Fruit fly (Drosophila melanogaster) whole organism, prepupa: ENCODE results near the gene CG31921.

Experiments
- Blimp-1 ChIP-seq: fragments of 200-800 bp; sonication (Bioruptor generic); optimal IDR thresholded peaks from 3 replicates; lab custom pipeline; 2017; ENCODE audit warnings: missing biosample characterization, missing genetic modification characterization, mild to moderate bottlenecking, moderate library complexity, missing genetic modification reagents
- CG10631 ChIP-seq: fragments of 200-800 bp; sonication (Bioruptor generic); optimal IDR thresholded peaks from 2 replicates; lab custom pipeline; 2016; ENCODE audit warnings: missing biosample characterization, missing genetic modification characterization
- CG10669 ChIP-seq: fragments of 200-800 bp; sonication (Bioruptor generic); optimal IDR thresholded peaks from 3 replicates; lab custom pipeline; 2018; ENCODE audit warnings: missing biosample characterization, mild to moderate bottlenecking, missing genetic modification characterization, moderate library complexity
- CG11294 ChIP-seq: fragments of 200-800 bp; sonication (Bioruptor generic); IDR thresholded peaks from 2 replicates; pipeline ENCODE4 v1.3.6; 2022; ENCODE audit warnings: missing biosample characterization, missing genetic modification characterization
- CG11762 ChIP-seq: fragments of 200-800 bp; sonication (Bioruptor generic); optimal IDR thresholded peaks from 3 replicates; lab custom pipeline; 2016; ENCODE audit warnings: missing biosample characterization, missing genetic modification characterization; ENCODE audit not compliant: insufficient read depth
- CG11902 ChIP-seq: fragments of 200-800 bp; sonication (Bioruptor generic); optimal IDR thresholded peaks from 3 replicates; lab custom pipeline; 2016; ENCODE audit warnings: missing biosample characterization, missing genetic modification characterization
- CG15336 ChIP-seq: fragments of 200-800 bp; sonication (Bioruptor generic); IDR thresholded peaks from 2 replicates; pipeline ENCODE4 v1.3.6; 2022; ENCODE audit warnings: missing biosample characterization, missing genetic modification characterization
- CG1621 ChIP-seq: fragments of 200-800 bp; sonication (Bioruptor generic); optimal IDR thresholded peaks from 3 replicates; lab custom pipeline; 2018; ENCODE audit warnings: missing biosample characterization, mild to moderate bottlenecking, missing genetic modification characterization
- CG16779 ChIP-seq: fragments of 200-800 bp; sonication (Bioruptor generic); optimal IDR thresholded peaks from 3 replicates; lab custom pipeline; 2017; ENCODE audit warnings: missing biosample characterization, mild to moderate bottlenecking, missing genetic modification characterization
- CG3032 ChIP-seq: fragments of 200-800 bp; optimal IDR thresholded peaks from 2 replicates; lab custom pipeline; 2019; ENCODE audit warnings: missing biosample characterization, mild to moderate bottlenecking, missing genetic modification characterization, moderate library complexity
- CG31627 ChIP-seq: fragments of 200-800 bp; sonication (Bioruptor generic); optimal IDR thresholded peaks from 3 replicates; lab custom pipeline; 2016; ENCODE audit warnings: missing biosample characterization, missing genetic modification characterization
- CG32006 ChIP-seq: fragments of 200-800 bp; sonication (Bioruptor generic); optimal IDR thresholded peaks from 3 replicates; lab custom pipeline; 2017; ENCODE audit warnings: missing biosample characterization, mild to moderate bottlenecking, missing genetic modification characterization
- CG34406 ChIP-seq: fragments of 200-800 bp; sonication (Bioruptor generic); optimal IDR thresholded peaks from 3 replicates; lab custom pipeline; 2016; ENCODE audit warnings: missing biosample characterization, missing genetic modification characterization
- CG3919 ChIP-seq: fragments of 200-800 bp; sonication (Bioruptor generic); optimal IDR thresholded peaks from 3 replicates; lab custom pipeline; 2016; ENCODE audit warnings: missing biosample characterization, missing genetic modification characterization
- CG4318 ChIP-seq: fragments of 200-800 bp; sonication (Bioruptor generic); optimal IDR thresholded peaks from 3 replicates; lab custom pipeline; 2017; ENCODE audit warnings: missing biosample characterization, mild to moderate bottlenecking, missing genetic modification characterization
- CG6163 ChIP-seq: fragments of 200-800 bp; sonication (Bioruptor generic); IDR thresholded peaks from 3 replicates; pipeline ENCODE4 v1.3.6; 2022; ENCODE audit warnings: missing biosample characterization, missing genetic modification characterization
- CG6276 ChIP-seq: fragments of 200-800 bp; sonication (Bioruptor generic); optimal IDR thresholded peaks from 2 replicates; lab custom pipeline; 2017; ENCODE audit warnings: missing biosample characterization, mild to moderate bottlenecking, missing genetic modification characterization
- CG6808 ChIP-seq: fragments of 200-800 bp; sonication (Bioruptor generic); optimal IDR thresholded peaks from 3 replicates; lab custom pipeline; 2017; ENCODE audit warnings: missing biosample characterization, missing genetic modification characterization, mild to moderate bottlenecking, moderate library complexity, missing genetic modification reagents
- CG8119 ChIP-seq: fragments of 200-800 bp; sonication (Bioruptor generic); IDR thresholded peaks from 3 replicates; pipeline ENCODE4 v1.3.6; 2022; ENCODE audit warnings: missing biosample characterization, missing genetic modification characterization
- CG8319 ChIP-seq: fragments of 200-800 bp; sonication (Bioruptor generic); optimal IDR thresholded peaks from 3 replicates; lab custom pipeline; 2016; ENCODE audit warnings: missing biosample characterization, missing genetic modification characterization
- CG8632 ChIP-seq: fragments of 200-800 bp; sonication (Bioruptor generic); optimal IDR thresholded peaks from 3 replicates; lab custom pipeline; 2016; ENCODE audit warnings: missing biosample characterization, missing genetic modification characterization
- CG9139 ChIP-seq: fragments of 200-800 bp; sonication (Bioruptor generic); optimal IDR thresholded peaks from 3 replicates; lab custom pipeline; 2017; ENCODE audit warnings: missing biosample characterization, mild to moderate bottlenecking, missing genetic modification characterization
- Eip75B ChIP-seq: fragments of 200-800 bp; sonication (Bioruptor generic); optimal IDR thresholded peaks from 3 replicates; lab custom pipeline; 2016; ENCODE audit warnings: missing biosample characterization, missing genetic modification characterization
- Eip78C ChIP-seq: fragments of 200-800 bp; sonication (Bioruptor generic); peaks from one replicate; lab custom pipeline; 2016; ENCODE audit warnings: missing biosample characterization, missing genetic modification characterization
- Eip93F ChIP-seq: fragments of 200-800 bp; sonication (Bioruptor generic); optimal IDR thresholded peaks from 2 replicates; lab custom pipeline; 2016; ENCODE audit warnings: missing biosample characterization, mild to moderate bottlenecking, missing genetic modification characterization
- Ets21C ChIP-seq: fragments of 200-800 bp; sonication (Bioruptor generic); optimal IDR thresholded peaks from 3 replicates; lab custom pipeline; 2016; ENCODE audit warnings: missing biosample characterization, missing genetic modification characterization
- Ets96B ChIP-seq: fragments of 200-800 bp; optimal IDR thresholded peaks from 2 replicates; lab custom pipeline; 2019; ENCODE audit warnings: missing biosample characterization, mild to moderate bottlenecking, missing genetic modification characterization, moderate library complexity
- Gug ChIP-seq: fragments of 200-800 bp; sonication (Bioruptor generic); IDR thresholded peaks from 2 replicates; pipeline ENCODE4 v1.3.6; 2022; ENCODE audit warnings: missing biosample characterization, missing genetic modification characterization
- Hr38 ChIP-seq: sonication (Bioruptor generic); optimal IDR thresholded peaks from 2 replicates; lab custom pipeline; 2016; ENCODE audit warnings: missing biosample characterization, missing genetic modification characterization
- Hr39 ChIP-seq: fragments of 200-800 bp; sonication (Bioruptor generic); optimal IDR thresholded peaks from 2 replicates; lab custom pipeline; 2016; ENCODE audit warnings: missing biosample characterization, missing genetic modification characterization
- Met ChIP-seq: fragments of 200-800 bp; sonication (Bioruptor generic); optimal IDR thresholded peaks from 3 replicates; lab custom pipeline; 2016; ENCODE audit warnings: missing biosample characterization, missing genetic modification characterization
- OdsH ChIP-seq: fragments of 200-800 bp; sonication (Bioruptor generic); optimal IDR thresholded peaks from 3 replicates; lab custom pipeline; 2016; ENCODE audit warnings: missing biosample characterization, missing genetic modification characterization
- Smox ChIP-seq: fragments of 200-800 bp; sonication (Bioruptor generic); optimal IDR thresholded peaks from 3 replicates; lab custom pipeline; 2016; ENCODE audit warnings: missing biosample characterization, missing genetic modification characterization
- Sox102F ChIP-seq: fragments of 200-800 bp; sonication (Bioruptor generic); optimal IDR thresholded peaks from 2 replicates; lab custom pipeline; 2016; ENCODE audit warnings: missing biosample characterization, mild to moderate bottlenecking, missing genetic modification characterization
- Sox14 ChIP-seq: fragments of 200-800 bp; sonication (Bioruptor generic); optimal IDR thresholded peaks from 3 replicates; lab custom pipeline; 2016; ENCODE audit warnings: missing biosample characterization, missing genetic modification characterization
- Sox15 ChIP-seq: fragments of 200-800 bp; sonication (Bioruptor generic); optimal IDR thresholded peaks from 3 replicates; lab custom pipeline; 2016; ENCODE audit warnings: missing biosample characterization, missing genetic modification characterization
- achi ChIP-seq: fragments of 200-800 bp; sonication (Bioruptor generic); optimal IDR thresholded peaks from 3 replicates; lab custom pipeline; 2016; ENCODE audit warnings: missing biosample characterization, missing genetic modification characterization
- cyc ChIP-seq: fragments of 200-800 bp; sonication (Bioruptor generic); optimal IDR thresholded peaks from 3 replicates; lab custom pipeline; 2016; ENCODE audit warnings: missing biosample characterization, missing genetic modification characterization
- dac ChIP-seq: fragments of 200-800 bp; sonication (Bioruptor generic); optimal IDR thresholded peaks from 2 replicates; lab custom pipeline; 2017; ENCODE audit warnings: missing biosample characterization, mild to moderate bottlenecking, missing genetic modification characterization
- dsx ChIP-seq: fragments of 200-800 bp; optimal IDR thresholded peaks from 3 replicates; lab custom pipeline; 2019; ENCODE audit warnings: missing biosample characterization, mild to moderate bottlenecking, missing genetic modification characterization, moderate library complexity; ENCODE audit not compliant: poor library complexity, severe bottlenecking
- fd59A ChIP-seq: fragments of 200-800 bp; sonication (Bioruptor generic); optimal IDR thresholded peaks from 2 replicates; lab custom pipeline; 2017; ENCODE audit warnings: missing biosample characterization, mild to moderate bottlenecking, missing genetic modification characterization, missing genetic modification reagents
- fd85E ChIP-seq: fragments of 200-800 bp; sonication (Bioruptor generic); optimal IDR thresholded peaks from 3 replicates; lab custom pipeline; 2016; ENCODE audit warnings: missing biosample characterization, missing genetic modification characterization
- fkh ChIP-seq: fragments of 200-800 bp; sonication (Bioruptor generic); optimal IDR thresholded peaks from 3 replicates; lab custom pipeline; 2017; ENCODE audit warnings: missing biosample characterization, mild to moderate bottlenecking, missing genetic modification characterization, moderate library complexity
- pdm3 ChIP-seq: fragments of 200-800 bp; sonication (Bioruptor generic); optimal IDR thresholded peaks from 3 replicates; lab custom pipeline; 2016; ENCODE audit warnings: missing biosample characterization, missing genetic modification characterization
- salr ChIP-seq, 2 experiments: fragments of 200-800 bp; sonication (Bioruptor generic); optimal IDR thresholded peaks; 3 replicates each; lab custom pipeline; 2016 to 2018; ENCODE audit warnings: missing biosample characterization in 2 of 2, missing genetic modification characterization in 2 of 2, mild to moderate bottlenecking in 1 of 2
- spab ChIP-seq: fragments of 200-800 bp; sonication (Bioruptor generic); optimal IDR thresholded peaks from 2 replicates; lab custom pipeline; 2017; ENCODE audit warnings: missing biosample characterization, mild to moderate bottlenecking, missing genetic modification characterization, missing genetic modification reagents
- ss ChIP-seq, 2 experiments: fragments of 200-800 bp; sonication (Bioruptor generic); optimal IDR thresholded peaks; 2 replicates in 1 of 2; 3 replicates in 1 of 2; lab custom pipeline; 2017 to 2018; ENCODE audit warnings: mild to moderate bottlenecking in 2 of 2, missing biosample characterization in 2 of 2, missing genetic modification characterization in 2 of 2, moderate library complexity in 1 of 2
- svp ChIP-seq: fragments of 200-800 bp; sonication (Bioruptor generic); peaks from one replicate; lab custom pipeline; 2016; ENCODE audit warnings: missing biosample characterization, missing genetic modification characterization
- topi ChIP-seq: fragments of 200-800 bp; sonication (Bioruptor generic); optimal IDR thresholded peaks from 3 replicates; lab custom pipeline; 2016; ENCODE audit warnings: missing biosample characterization, missing genetic modification characterization
- vri ChIP-seq: fragments of 200-800 bp; sonication (Bioruptor generic); optimal IDR thresholded peaks from 3 replicates; lab custom pipeline; 2016; ENCODE audit warnings: missing biosample characterization, mild to moderate bottlenecking, missing genetic modification characterization

CG31921 gene

dm6 chr2L:297480-298284 lies 34.5 kb downstream of the CG31921 start, which contains the start of gene Pi3K21B:
Pi3K21B (plus strand) TSS chr2L:297880.
- peak; percentile 93 for TF ChIP-seq cyc (GFP tag; lab: Kevin White, UChicago)
- TF ChIP-seq Smox (GFP tag; lab: Kevin White, UChicago), result peak; percentile 84
- TF ChIP-seq achi, result peak; percentile 89
- peak; percentile 86 for TF ChIP-seq topi (GFP tag; lab: Kevin White, UChicago)
- TF ChIP-seq CG11762 (GFP tag; lab: Kevin White, UChicago), result peak; percentile 75
- peak; percentile 87 for TF ChIP-seq CG11902 (GFP tag; lab: Kevin White, UChicago)
- TF ChIP-seq fkh (GFP tag; lab: Kevin White, UChicago), result peak; percentile 51
- TF ChIP-seq fd85E (GFP tag; lab: Kevin White, UChicago), result peak; percentile 76
- TF ChIP-seq CG9139 (GFP tag; lab: Kevin White, UChicago), result peak; percentile 61
- peak; percentile 57 for TF ChIP-seq Blimp-1 (GFP tag; lab: Kevin White, UChicago)
- peak; percentile 75 for TF ChIP-seq Eip93F (GFP tag; lab: Kevin White, UChicago)
- TF ChIP-seq CG15336 (GFP tag; lab: Robert Waterston, UW), result peak; percentile 80
- no peak for TF ChIP-seq CG6276 (GFP tag; lab: Kevin White, UChicago)
- no peak for TF ChIP-seq CG4318 (GFP tag; lab: Kevin White, UChicago)
- TF ChIP-seq Sox14 (GFP tag; lab: Kevin White, UChicago), result peak; percentile 88
- peak; percentile 93 for TF ChIP-seq CG3919 (GFP tag; lab: Kevin White, UChicago)
- TF ChIP-seq vri (GFP tag; lab: Kevin White, UChicago), result peak; percentile 90
- peak; percentile 90 for TF ChIP-seq Sox15 (GFP tag; lab: Kevin White, UChicago)
- peak; percentile 88 for TF ChIP-seq CG3032
- TF ChIP-seq CG16779 (tag; lab: Kevin White, UChicago), result peak; percentile 38
- TF ChIP-seq salr (GFP tag; optimal IDR thresholded peaks at IDR 0.05; lab: Kevin White, UChicago), result peak; percentile 56 to 87
- peak; percentile 52 for TF ChIP-seq Gug (GFP tag; lab: Robert Waterston, UW)
- TF ChIP-seq Ets96B (tag; lab: Kevin White, UChicago), result peak; percentile 87
- TF ChIP-seq CG1621 (tag; lab: Kevin White, UChicago), result peak; percentile 67
- peak; percentile 79 for TF ChIP-seq dac (GFP tag; lab: Kevin White, UChicago)
- TF ChIP-seq CG6808 (GFP tag; lab: Kevin White, UChicago), result peak; percentile 79
- peak; percentile 92 for TF ChIP-seq CG8119 (GFP tag; lab: Robert Waterston, UW)
- TF ChIP-seq Ets21C (GFP tag; lab: Kevin White, UChicago), result peak; percentile 84
- peak; percentile 76 for TF ChIP-seq Hr38
- TF ChIP-seq OdsH (GFP tag; lab: Kevin White, UChicago), result peak; percentile 94
- TF ChIP-seq CG8632, result peak; percentile 85
- TF ChIP-seq Sox102F, result peak; percentile 84
- TF ChIP-seq pdm3 (GFP tag; lab: Kevin White, UChicago), result peak; percentile 89
- peak; percentile 93 for TF ChIP-seq CG31627 (GFP tag; lab: Kevin White, UChicago)
- TF ChIP-seq Eip78C (GFP tag; lab: Kevin White, UChicago), result peak; percentile 95
- TF ChIP-seq CG8319 (GFP tag; lab: Kevin White, UChicago), result peak; percentile 83
- TF ChIP-seq spab (GFP tag; lab: Kevin White, UChicago), result peak; percentile 60
- TF ChIP-seq CG11294, result peak; percentile 67; the same call in 1 of the 2 replicates
- peak; percentile 87 for TF ChIP-seq Met
- peak; percentile 47 to 80 for TF ChIP-seq ss (GFP tag; optimal IDR thresholded peaks at IDR 0.05; lab: Kevin White, UChicago)
- peak; percentile 88; the same call in 2 of the 3 replicates for TF ChIP-seq CG6163 (GFP tag; lab: Robert Waterston, UW)
- peak; percentile 80 for TF ChIP-seq CG10669 (GFP tag; lab: Kevin White, UChicago)
- TF ChIP-seq CG34406, result peak; percentile 91
- TF ChIP-seq Hr39, result peak; percentile 89
- peak; percentile 93 for TF ChIP-seq CG10631
- TF ChIP-seq dsx (GFP tag; lab: Kevin White, UChicago), result peak; percentile 74
- TF ChIP-seq svp (GFP tag; lab: Kevin White, UChicago), result peak; percentile 94
- peak; percentile 85 for TF ChIP-seq fd59A (GFP tag; lab: Kevin White, UChicago)
- TF ChIP-seq Eip75B (GFP tag; lab: Kevin White, UChicago), result peak; percentile 84
- TF ChIP-seq CG32006, result peak; percentile 92
